Fruit fly (Drosophila melanogaster): Measurements from ENCODE around the gene Nedd8.

DNA sequence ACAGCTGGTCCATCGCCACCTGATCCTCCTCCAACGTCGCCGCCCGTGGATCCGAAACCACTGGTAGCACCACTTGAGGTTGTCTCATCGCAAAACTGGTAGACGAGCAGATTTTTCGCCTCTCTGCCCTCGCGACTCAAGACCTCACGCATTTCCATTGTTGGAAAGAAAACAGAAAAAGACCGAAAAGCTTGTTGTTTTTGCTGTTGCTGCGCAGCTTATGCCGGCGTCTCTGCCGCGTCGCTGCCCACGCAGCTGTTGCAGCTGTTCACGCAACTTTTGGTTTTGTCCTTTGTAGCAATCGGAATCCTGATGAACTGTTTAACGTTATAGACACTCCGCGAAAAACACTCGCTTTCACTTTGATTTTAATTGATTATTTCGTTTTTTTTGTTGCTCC lies 8.3 kb downstream of the Nedd8 start:
- TF ChIP-seq usp (GFP tag; optimal IDR thresholded peaks at IDR 0.05) (no peak), CG8478 (optimal IDR thresholded peaks at IDR 0.05) (no peak), pan (optimal IDR thresholded peaks at IDR 0.05) (no peak)

Measured in whole organism.